Worm (Caenorhabditis elegans) whole organism, late embryonic: ENCODE results near the gene clec-230.

Experiments used
- C38D4.7 ChIP-seq: fragments of 200-800 bp; sonication (Bioruptor generic); optimal IDR thresholded peaks from 2 replicates; lab custom pipeline; 2018; ENCODE audit warnings: mild to moderate bottlenecking, missing genetic modification characterization, moderate library complexity, missing compliant biosample characterization
- ceh-19 ChIP-seq: fragments of 200-800 bp; sonication (Bioruptor generic); optimal IDR thresholded peaks from 2 replicates; lab custom pipeline; 2018; ENCODE audit warnings: mild to moderate bottlenecking, missing genetic modification characterization, missing compliant biosample characterization
- ceh-31 ChIP-seq: sonication (generic microtip); optimal IDR thresholded peaks from 2 replicates; lab custom pipeline; 2016; ENCODE audit warnings: missing genetic modification characterization, missing compliant biosample characterization
- dmd-4 ChIP-seq: sonication (generic microtip); optimal IDR thresholded peaks from 2 replicates; lab custom pipeline; 2016; ENCODE audit warnings: borderline replicate concordance, missing genetic modification characterization, missing compliant biosample characterization
- elt-2 ChIP-seq: sonication (generic microtip); optimal IDR thresholded peaks from 2 replicates; lab custom pipeline; 2016; ENCODE audit warnings: missing genetic modification reagents, missing genetic modification characterization, missing compliant biosample characterization
- fax-1 ChIP-seq: sonication (generic microtip); optimal IDR thresholded peaks from 2 replicates; lab custom pipeline; 2016; ENCODE audit warnings: missing genotype, missing genetic modification characterization, missing compliant biosample characterization
- hlh-30 ChIP-seq: sonication (generic microtip); optimal IDR thresholded peaks from 2 replicates; lab custom pipeline; 2017; ENCODE audit warnings: antibody characterized with exemption, missing genetic modification characterization, missing compliant biosample characterization; ENCODE audit not compliant: insufficient read depth
- lim-6 ChIP-seq: sonication (generic microtip); optimal IDR thresholded peaks from 2 replicates; lab custom pipeline; 2016; ENCODE audit warnings: missing genetic modification characterization, missing compliant biosample characterization
- odd-2 ChIP-seq: sonication (generic microtip); optimal IDR thresholded peaks from 2 replicates; lab custom pipeline; 2017; ENCODE audit warnings: antibody characterized with exemption, mild to moderate bottlenecking, missing genetic modification characterization, missing compliant biosample characterization
- pat-9 ChIP-seq: fragments of 200-800 bp; sonication (Bioruptor generic); optimal IDR thresholded peaks from 2 replicates; lab custom pipeline; 2018; ENCODE audit warnings: mild to moderate bottlenecking, missing genetic modification characterization, moderate library complexity, missing compliant biosample characterization
- pax-1 ChIP-seq: fragments of 150-350 bp; optimal IDR thresholded peaks from 2 replicates; lab custom pipeline; 2014; ENCODE audit warnings: missing biosample characterization, missing genetic modification characterization
- sdc-2 ChIP-seq: sonication (generic microtip); optimal IDR thresholded peaks from 2 replicates; lab custom pipeline; 2016; ENCODE audit warnings: missing genotype, missing genetic modification characterization, missing compliant biosample characterization
- tbx-2 ChIP-seq: sonication (generic microtip); optimal IDR thresholded peaks from 2 replicates; lab custom pipeline; 2016; ENCODE audit warnings: missing genetic modification characterization, missing compliant biosample characterization
- unc-42 ChIP-seq: sonication (generic microtip); optimal IDR thresholded peaks from 2 replicates; lab custom pipeline; 2016; ENCODE audit warnings: missing genotype, missing genetic modification characterization, missing compliant biosample characterization
- unc-55 ChIP-seq: sonication (generic microtip); optimal IDR thresholded peaks from 2 replicates; lab custom pipeline; 2017; ENCODE audit warnings: missing biosample characterization, missing genetic modification reagents, missing genetic modification characterization
- zip-5 ChIP-seq: sonication (generic microtip); optimal IDR thresholded peaks from 2 replicates; lab custom pipeline; 2016; ENCODE audit warnings: missing genetic modification characterization, missing compliant biosample characterization

Gene clec-230

DNA sequence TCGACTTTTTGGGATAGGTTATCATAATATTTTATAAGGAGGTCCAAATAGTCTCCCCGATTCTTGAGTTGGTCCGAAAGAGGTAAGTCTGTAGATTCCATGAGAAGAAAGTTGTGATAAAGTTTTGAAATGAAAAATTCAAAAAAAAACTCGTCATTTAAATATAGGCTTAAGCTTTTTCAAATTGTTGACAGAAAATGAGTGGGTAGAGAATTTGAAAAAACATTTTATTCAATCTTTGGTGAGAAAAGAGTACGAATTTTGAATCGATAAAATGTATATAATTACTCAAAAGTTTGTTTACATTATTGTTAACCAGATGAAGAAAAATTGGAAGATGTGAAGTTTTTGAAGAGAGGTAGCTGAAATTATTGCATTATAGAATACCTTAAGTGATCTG, 43.4 kb downstream of the clec-230 start, which contains the start of gene T26H8.5:
T26H8.5 (minus strand) TSS at position 101 of the 400 bp plus-strand sequence.
- TF ChIP-seq C38D4.7 (GFP tag; lab: Kevin White, UChicago) (no peak), pat-9 (no peak), unc-42 (tag; lab: Kevin White, UChicago) (no peak), tbx-2 (tag; lab: Kevin White, UChicago) (no peak), lim-6 (tag; lab: Kevin White, UChicago) (no peak), unc-55 (GFP tag; lab: Kevin White, UChicago) (no peak), hlh-30 (tag; lab: Kevin White, UChicago) (no peak), zip-5 (no peak), sdc-2 (no peak), ceh-31 (tag; lab: Kevin White, UChicago) (no peak), odd-2 (no peak)
- TF ChIP-seq, all 69 proteins: peak for 0

- TF ChIP-seq fax-1 = no peak
- TF ChIP-seq, all 69 proteins: peak for 0
Observed at ce11 chrV:15303625-15304024, 45.3 kb downstream of the clec-230 start, which contains the start of gene srx-48. Gene srx-48, minus strand, starts transcription at chrV:15303725.

DNA sequence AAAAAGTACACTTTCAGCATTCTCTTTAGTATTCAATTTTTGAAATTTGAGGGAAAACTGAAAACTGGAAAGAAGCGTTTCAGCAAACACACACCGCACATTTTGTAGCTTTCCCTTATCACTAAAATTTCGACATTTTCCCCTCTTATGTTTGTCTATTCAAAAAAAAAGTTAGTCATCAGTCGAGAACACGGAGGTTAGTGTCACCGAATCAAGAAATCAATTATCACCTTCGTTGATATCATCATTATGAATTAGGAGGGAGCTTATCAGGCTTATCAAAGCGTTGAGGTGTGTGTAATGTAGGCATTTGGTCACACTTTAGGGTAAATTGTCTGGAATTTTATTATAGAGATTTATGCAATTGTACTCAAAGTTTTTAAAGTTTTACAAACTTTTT, 50.3 kb downstream of the clec-230 start, which contains the start of gene cpr-3:
cpr-3 (minus strand) TSS at position 104 of the 400 bp plus-strand sequence.
- TF ChIP-seq hlh-30 (tag; lab: Kevin White, UChicago) (no peak), elt-2 (tag; lab: Kevin White, UChicago) (peak; percentile 66), ceh-19 (GFP tag; lab: Kevin White, UChicago) (no peak), pax-1 (tag; lab: Kevin White, UChicago) (no peak), dmd-4 (no peak), C38D4.7 (GFP tag; lab: Kevin White, UChicago) (no peak)
